Fruit fly (Drosophila melanogaster) whole organism, embryonic: ENCODE measurements around the gene JIL-1.
A peak's percentile ranks its signal among the peaks of the same experiment; 100 is the strongest.

Source experiments
- Antp ChIP-seq: fragments of 200-800 bp; sonication (Bioruptor generic); optimal IDR thresholded peaks from 3 replicates; lab custom pipeline; 2016; ENCODE audit warnings: missing biosample characterization, missing genetic modification characterization
- CG1024 ChIP-seq: fragments of 200-800 bp; sonication (Bioruptor generic); IDR thresholded peaks from 2 replicates; pipeline ENCODE4 v1.3.6; 2022; ENCODE audit warnings: missing biosample characterization, missing genetic modification characterization
- CG10366 ChIP-seq: fragments of 200-800 bp; sonication (Bioruptor generic); IDR thresholded peaks from 2 replicates; pipeline ENCODE4 v1.3.6; 2022; ENCODE audit warnings: missing biosample characterization, missing genetic modification characterization
- CG11723 ChIP-seq: fragments of 200-800 bp; sonication (Bioruptor generic); optimal IDR thresholded peaks from 2 replicates; lab custom pipeline; 2017; ENCODE audit warnings: missing biosample characterization, mild to moderate bottlenecking, missing genetic modification characterization
- CG12071 ChIP-seq: fragments of 200-800 bp; sonication (Bioruptor generic); optimal IDR thresholded peaks from 3 replicates; lab custom pipeline; 2018; ENCODE audit warnings: missing biosample characterization, mild to moderate bottlenecking, missing genetic modification characterization
- CG12391 ChIP-seq: fragments of 200-800 bp; sonication (Bioruptor generic); optimal IDR thresholded peaks from 3 replicates; lab custom pipeline; 2018; ENCODE audit warnings: missing biosample characterization, mild to moderate bottlenecking, missing genetic modification characterization, moderate library complexity
- CG16813 ChIP-seq: fragments of 200-800 bp; sonication (Bioruptor generic); IDR thresholded peaks from 3 replicates; pipeline ENCODE4 v1.3.6; 2022; ENCODE audit warnings: missing biosample characterization, missing genetic modification characterization; ENCODE audit not compliant: partially characterized antibody
- CG1792 ChIP-seq: fragments of 200-800 bp; sonication (Bioruptor generic); optimal IDR thresholded peaks from 2 replicates; lab custom pipeline; 2016; ENCODE audit warnings: missing biosample characterization, missing genetic modification characterization
- CG2875 ChIP-seq: fragments of 200-800 bp; sonication (Bioruptor generic); optimal IDR thresholded peaks from 2 replicates; lab custom pipeline; 2017; ENCODE audit warnings: missing biosample characterization, mild to moderate bottlenecking, missing genetic modification characterization, missing genetic modification reagents
- CG2889 ChIP-seq: fragments of 200-800 bp; sonication (Bioruptor generic); IDR thresholded peaks from 3 replicates; pipeline ENCODE4 v1.3.6; 2022; ENCODE audit warnings: missing biosample characterization, missing genetic modification characterization
- CG30431 ChIP-seq: fragments of 200-800 bp; sonication (Bioruptor generic); optimal IDR thresholded peaks from 2 replicates; lab custom pipeline; 2017; ENCODE audit warnings: missing biosample characterization, missing genetic modification characterization
- CG3407 ChIP-seq: fragments of 200-800 bp; sonication (Bioruptor generic); optimal IDR thresholded peaks from 2 replicates; lab custom pipeline; 2018; ENCODE audit warnings: missing biosample characterization, mild to moderate bottlenecking, missing genetic modification characterization
- CG8281 ChIP-seq: fragments of 200-800 bp; sonication (Bioruptor generic); optimal IDR thresholded peaks from 2 replicates; lab custom pipeline; 2018; ENCODE audit warnings: missing biosample characterization, mild to moderate bottlenecking, missing genetic modification characterization, moderate library complexity
- CG8290 ChIP-seq, 3 experiments: fragments of 200-800 bp; sonication (Bioruptor generic); optimal IDR thresholded peaks; 2 replicates each; lab custom pipeline; 2016 to 2019; ENCODE audit warnings: missing biosample characterization in 3 of 3, missing genetic modification characterization in 3 of 3, mild to moderate bottlenecking in 2 of 3, moderate library complexity in 1 of 3
- CkIIα-i1 ChIP-seq: fragments of 200-800 bp; sonication (Bioruptor generic); IDR thresholded peaks from 2 replicates; pipeline ENCODE4 v1.3.6; 2022; ENCODE audit warnings: missing biosample characterization, missing genetic modification characterization
- Dbx ChIP-seq: fragments of 200-800 bp; sonication (Bioruptor generic); IDR thresholded peaks from 3 replicates; pipeline ENCODE4 v1.3.6; 2022; ENCODE audit warnings: missing biosample characterization, missing genetic modification characterization
- Dip2 ChIP-seq: fragments of 200-800 bp; sonication (Bioruptor generic); IDR thresholded peaks from 2 replicates; pipeline ENCODE4 v1.3.6; 2022; ENCODE audit warnings: missing biosample characterization, missing genetic modification characterization
- ERR ChIP-seq: fragments of 200-800 bp; sonication (Bioruptor generic); optimal IDR thresholded peaks from 2 replicates; lab custom pipeline; 2016; ENCODE audit warnings: missing biosample characterization, missing genetic modification characterization
- Fer1 ChIP-seq: fragments of 200-800 bp; sonication (Bioruptor generic); optimal IDR thresholded peaks from 2 replicates; lab custom pipeline; 2017; ENCODE audit warnings: missing biosample characterization, mild to moderate bottlenecking, missing genetic modification characterization
- Fer3 ChIP-seq: fragments of 200-800 bp; sonication (Bioruptor generic); optimal IDR thresholded peaks from 2 replicates; lab custom pipeline; 2018; ENCODE audit warnings: missing biosample characterization, mild to moderate bottlenecking, missing genetic modification characterization, moderate library complexity
- GATAe ChIP-seq: fragments of 200-800 bp; sonication (Bioruptor generic); conservative IDR thresholded peaks from 2 replicates; pipeline ENCODE4 v1.3.6; 2022; ENCODE audit warnings: missing biosample characterization, missing genetic modification characterization
- Gug ChIP-seq: fragments of 200-800 bp; sonication (Bioruptor generic); IDR thresholded peaks from 4 replicates; pipeline ENCODE4 v1.3.6; 2022; ENCODE audit warnings: missing biosample characterization, missing genetic modification characterization
- Hand ChIP-seq: fragments of 200-800 bp; sonication (Bioruptor generic); optimal IDR thresholded peaks from 2 replicates; lab custom pipeline; 2017; ENCODE audit warnings: mild to moderate bottlenecking, missing biosample characterization, missing genetic modification reagents, missing genetic modification characterization
- Hey ChIP-seq: fragments of 200-800 bp; sonication (Bioruptor generic); optimal IDR thresholded peaks from 3 replicates; lab custom pipeline; 2018; ENCODE audit warnings: missing biosample characterization, mild to moderate bottlenecking, missing genetic modification characterization
- Hmr ChIP-seq: fragments of 200-800 bp; sonication (Bioruptor generic); optimal IDR thresholded peaks from 3 replicates; lab custom pipeline; 2017; ENCODE audit warnings: mild to moderate bottlenecking, missing biosample characterization, missing genetic modification reagents, missing genetic modification characterization
- Hr39 ChIP-seq: fragments of >200 bp; optimal IDR thresholded peaks from 2 replicates; lab custom pipeline; 2017
- Mrtf ChIP-seq: fragments of 200-800 bp; sonication (Bioruptor generic); IDR thresholded peaks from 3 replicates; pipeline ENCODE4 v1.3.6; 2022; ENCODE audit warnings: missing biosample characterization, missing genetic modification characterization
- NFAT ChIP-seq: fragments of 200-800 bp; sonication (Bioruptor generic); IDR thresholded peaks from 2 replicates; pipeline ENCODE4 v1.3.6; 2022; ENCODE audit warnings: missing biosample characterization, missing genetic modification characterization
- NK7.1 ChIP-seq: fragments of 200-800 bp; sonication (Bioruptor generic); optimal IDR thresholded peaks from 3 replicates; lab custom pipeline; 2016; ENCODE audit warnings: missing biosample characterization, missing genetic modification characterization
- Stat92E ChIP-seq, 3 experiments: fragments of >200 bp in 2 of 3; fragments of 200-800 bp in 1 of 3; sonication (Bioruptor generic) in 1 of 3; optimal IDR thresholded peaks; 2 replicates each; lab custom pipeline; 2017 to 2019; ENCODE audit warnings: missing biosample characterization in 3 of 3, missing genetic modification characterization in 3 of 3, mild to moderate bottlenecking in 1 of 3, moderate library complexity in 1 of 3
- abd-A ChIP-seq: fragments of 200-800 bp; sonication (Bioruptor generic); optimal IDR thresholded peaks from 3 replicates; lab custom pipeline; 2019; ENCODE audit warnings: missing biosample characterization, mild to moderate bottlenecking, missing genetic modification characterization, moderate library complexity
- ac ChIP-seq: fragments of 200-800 bp; sonication (Bioruptor generic); optimal IDR thresholded peaks from 3 replicates; lab custom pipeline; 2017; ENCODE audit warnings: missing biosample characterization, mild to moderate bottlenecking, missing genetic modification characterization
- br ChIP-seq: fragments of >200 bp; optimal IDR thresholded peaks from 2 replicates; lab custom pipeline; 2017
- cas ChIP-seq: fragments of 200-800 bp; sonication (Bioruptor generic); IDR thresholded peaks from 2 replicates; pipeline ENCODE4 v1.3.6; 2022; ENCODE audit warnings: missing biosample characterization, missing genetic modification characterization
- danr ChIP-seq: fragments of 200-800 bp; sonication (Bioruptor generic); IDR thresholded peaks from 2 replicates; pipeline ENCODE4 v1.3.6; 2022; ENCODE audit warnings: missing biosample characterization, missing genetic modification characterization
- dmrt99B ChIP-seq: fragments of 200-800 bp; sonication (Bioruptor generic); optimal IDR thresholded peaks from 2 replicates; lab custom pipeline; 2018; ENCODE audit warnings: missing biosample characterization, mild to moderate bottlenecking, missing genetic modification characterization, moderate library complexity
- ems ChIP-seq: fragments of 200-800 bp; sonication (Bioruptor generic); optimal IDR thresholded peaks from 3 replicates; lab custom pipeline; 2016; ENCODE audit warnings: missing biosample characterization, missing genetic modification characterization
- fd3F ChIP-seq: fragments of 200-800 bp; sonication (Bioruptor generic); optimal IDR thresholded peaks from 2 replicates; lab custom pipeline; 2018; ENCODE audit warnings: missing biosample characterization, mild to moderate bottlenecking, missing genetic modification characterization, moderate library complexity
- gfzf ChIP-seq: fragments of 200-800 bp; sonication (Bioruptor generic); optimal IDR thresholded peaks from 2 replicates; lab custom pipeline; 2016; ENCODE audit warnings: missing biosample characterization, mild to moderate bottlenecking, missing genetic modification characterization, moderate library complexity
- hbn ChIP-seq: fragments of 200-800 bp; sonication (Bioruptor generic); IDR thresholded peaks from 2 replicates; pipeline ENCODE4 v1.3.6; 2022; ENCODE audit warnings: missing biosample characterization, missing genetic modification characterization; ENCODE audit not compliant: partially characterized antibody
- kni ChIP-seq: fragments of 200-800 bp; sonication (Bioruptor generic); optimal IDR thresholded peaks from 3 replicates; lab custom pipeline; 2017; ENCODE audit warnings: mild to moderate bottlenecking, missing biosample characterization, missing genetic modification reagents, missing genetic modification characterization
- nmo ChIP-seq: fragments of 200-800 bp; sonication (Bioruptor generic); optimal IDR thresholded peaks from 2 replicates; lab custom pipeline; 2018; ENCODE audit warnings: missing biosample characterization, mild to moderate bottlenecking, missing genetic modification characterization, moderate library complexity
- otp ChIP-seq: fragments of 200-800 bp; sonication (Bioruptor generic); IDR thresholded peaks from 3 replicates; pipeline ENCODE4, ENCODE4 v1.3.6; 2022; ENCODE audit warnings: missing biosample characterization, missing genetic modification characterization
- pan ChIP-seq, 4 experiments: fragments of >200 bp in 3 of 4; fragments of 200-800 bp in 1 of 4; sonication (Bioruptor generic) in 1 of 4; optimal IDR thresholded peaks in 3 of 4; IDR thresholded peaks in 1 of 4; 2 replicates each; pipeline versions ENCODE4 v1.3.6 to Lab custom; 2017 to 2022; ENCODE audit warnings: missing biosample characterization in 2 of 4, missing genetic modification characterization in 2 of 4, mixed read lengths in 1 of 4
- repo ChIP-seq: fragments of 200-800 bp; sonication (Bioruptor generic); optimal IDR thresholded peaks from 2 replicates; lab custom pipeline; 2016; ENCODE audit warnings: missing biosample characterization, missing genetic modification characterization
- slp2 ChIP-seq: fragments of 200-800 bp; sonication (Bioruptor generic); optimal IDR thresholded peaks from 2 replicates; lab custom pipeline; 2016; ENCODE audit warnings: missing biosample characterization, missing genetic modification characterization
- tap ChIP-seq: fragments of 200-800 bp; optimal IDR thresholded peaks from 3 replicates; lab custom pipeline; 2019; ENCODE audit warnings: missing biosample characterization, mild to moderate bottlenecking, missing genetic modification characterization, moderate library complexity
- vnd ChIP-seq: fragments of 200-800 bp; sonication (Bioruptor generic); IDR thresholded peaks from 3 replicates; pipeline ENCODE4 v1.3.6; 2022; ENCODE audit warnings: missing biosample characterization, missing genetic modification characterization; ENCODE audit not compliant: partially characterized antibody
- wdn ChIP-seq: fragments of 200-800 bp; sonication (Bioruptor generic); IDR thresholded peaks from 2 replicates; pipeline ENCODE4 v1.3.6; 2022; ENCODE audit warnings: missing biosample characterization, missing genetic modification characterization
- zen ChIP-seq: fragments of 200-800 bp; sonication (Bioruptor generic); optimal IDR thresholded peaks from 3 replicates; lab custom pipeline; 2018; ENCODE audit warnings: missing biosample characterization, mild to moderate bottlenecking, missing genetic modification characterization, moderate library complexity

Gene JIL-1

dm6 chr3L:11047877-11048276 is 45.1 kb downstream of the JIL-1 start (continued):
- no peak for TF ChIP-seq br
- TF ChIP-seq Gug (GFP tag; lab: Robert Waterston, UW), result peak; percentile 66; the same call in 3 of the 4 replicates
- TF ChIP-seq hbn (GFP tag; lab: Robert Waterston, UW), result no peak
- TF ChIP-seq Hand (GFP tag; lab: Kevin White, UChicago), result no peak
- TF ChIP-seq repo, result peak; percentile 66
- peak; percentile 75 for TF ChIP-seq Hmr
- peak; percentile 82 for TF ChIP-seq slp2
- TF ChIP-seq CG1024 (GFP tag; lab: Robert Waterston, UW), result peak; percentile 68
- peak; percentile 50 for TF ChIP-seq CG12391 (tag; lab: Kevin White, UChicago)
- no peak for TF ChIP-seq Dip2 (GFP tag; lab: Robert Waterston, UW)
- peak; percentile 60 for TF ChIP-seq CG10366 (GFP tag; lab: Robert Waterston, UW)
- no peak for TF ChIP-seq CG2889 (GFP tag; lab: Robert Waterston, UW)
- TF ChIP-seq cas (GFP tag; lab: Robert Waterston, UW), result no peak
- TF ChIP-seq GATAe (GFP tag; lab: Robert Waterston, UW), result no peak
- no peak for TF ChIP-seq danr (GFP tag; lab: Robert Waterston, UW)
- TF ChIP-seq fd3F, result peak; percentile 67
- TF ChIP-seq kni (GFP tag; lab: Kevin White, UChicago), result no peak
- TF ChIP-seq CG3407 (GFP tag; lab: Kevin White, UChicago), result peak; percentile 52
- TF ChIP-seq ems, result peak; percentile 50
- TF ChIP-seq CG30431 (GFP tag; lab: Kevin White, UChicago), result peak; percentile 71
- peak; percentile 95 for TF ChIP-seq NFAT (GFP tag; lab: Robert Waterston, UW)
- TF ChIP-seq Dbx (GFP tag; lab: Robert Waterston, UW), result peak; percentile 81
- no peak for TF ChIP-seq Stat92E (GFP tag; optimal IDR thresholded peaks at IDR 0.05; lab: Kevin White, UChicago)
- peak; percentile 64 for TF ChIP-seq CG2875 (GFP tag; lab: Kevin White, UChicago)
- TF ChIP-seq abd-A (tag; lab: Kevin White, UChicago), result no peak
- no peak for TF ChIP-seq CG16813 (GFP tag; lab: Robert Waterston, UW)
- TF ChIP-seq ERR (GFP tag; lab: Kevin White, UChicago), result peak; percentile 22
- TF ChIP-seq dmrt99B (tag; lab: Kevin White, UChicago), result peak; percentile 54
- no peak for TF ChIP-seq CG1792 (GFP tag; lab: Kevin White, UChicago)
- peak; percentile 30 for TF ChIP-seq Hey (tag; lab: Kevin White, UChicago)
- TF ChIP-seq Mrtf (GFP tag; lab: Robert Waterston, UW), result peak; percentile 82
- TF ChIP-seq wdn (GFP tag; lab: Robert Waterston, UW), result no peak
- peak; percentile 64 for TF ChIP-seq Fer3
- peak; percentile 90 for TF ChIP-seq otp (GFP tag; lab: Robert Waterston, UW)
- TF ChIP-seq CG11723 (GFP tag; lab: Kevin White, UChicago), result peak; percentile 65
- peak; percentile 68 for TF ChIP-seq nmo (GFP tag; lab: Kevin White, UChicago)
- TF ChIP-seq zen (tag; lab: Kevin White, UChicago), result peak; percentile 72
- no peak for TF ChIP-seq tap (tag; lab: Kevin White, UChicago)
- peak; percentile 81 for TF ChIP-seq Antp (GFP tag; lab: Kevin White, UChicago)
- no peak for TF ChIP-seq CkIIα-i1 (GFP tag; lab: Robert Waterston, UW)
- TF ChIP-seq vnd (GFP tag; lab: Robert Waterston, UW), result no peak
- TF ChIP-seq CG12071 (GFP tag; lab: Kevin White, UChicago), result peak; percentile 66
- TF ChIP-seq pan (optimal IDR thresholded peaks at IDR 0.05; lab: Kevin White, UChicago), result no peak
- peak in 1 of 2 experiments; percentile 75 for TF ChIP-seq pan (GFP tag; optimal IDR thresholded peaks at IDR 0.05 in 1 of 2, IDR thresholded peaks at IDR 0.05 in 1 of 2)
- no peak for TF ChIP-seq gfzf (GFP tag; lab: Kevin White, UChicago)
- peak; percentile 53 for TF ChIP-seq NK7.1 (GFP tag; lab: Kevin White, UChicago)
- peak; percentile 48 for TF ChIP-seq CG8290 (GFP tag; optimal IDR thresholded peaks at IDR 0.05; lab: Kevin White, UChicago)
- peak; percentile 28 to 92 for TF ChIP-seq CG8290 (tag; optimal IDR thresholded peaks at IDR 0.05; lab: Kevin White, UChicago)
- peak; percentile 44 for TF ChIP-seq ac (GFP tag; lab: Kevin White, UChicago)
- TF ChIP-seq Hr39 (lab: Kevin White, UChicago), result no peak
- peak; percentile 57 for TF ChIP-seq Fer1 (GFP tag; lab: Kevin White, UChicago)
- TF ChIP-seq CG8281 (tag; lab: Kevin White, UChicago), result peak; percentile 48
